Fruit fly (Drosophila melanogaster) whole organism, embryonic: ENCODE measurements around the gene CG6766.

Source experiments
- Bgb ChIP-seq: fragments of 200-800 bp; sonication (Bioruptor generic); IDR thresholded peaks from 2 replicates; pipeline ENCODE4 v1.3.6; 2022; ENCODE audit warnings: missing biosample characterization, missing genetic modification characterization; ENCODE audit not compliant: partially characterized antibody
- CG10267 ChIP-seq: fragments of 200-800 bp; sonication (Bioruptor generic); optimal IDR thresholded peaks from 2 replicates; lab custom pipeline; 2018; ENCODE audit warnings: missing biosample characterization, mild to moderate bottlenecking, missing genetic modification characterization, moderate library complexity
- CG10565 ChIP-seq: fragments of 200-800 bp; sonication (Bioruptor generic); optimal IDR thresholded peaks from 3 replicates; lab custom pipeline; 2016; ENCODE audit warnings: missing biosample characterization, mild to moderate bottlenecking, missing genetic modification characterization
- CG10959 ChIP-seq: fragments of 200-800 bp; sonication (Bioruptor generic); IDR thresholded peaks from 2 replicates; pipeline ENCODE4 v1.3.6; 2022; ENCODE audit warnings: missing biosample characterization, missing genetic modification characterization
- CG10979 ChIP-seq: fragments of 200-800 bp; sonication (Bioruptor generic); optimal IDR thresholded peaks from 2 replicates; lab custom pipeline; 2018; ENCODE audit warnings: missing biosample characterization, mild to moderate bottlenecking, missing genetic modification characterization, moderate library complexity
- CG11085 ChIP-seq: fragments of 200-800 bp; sonication (Bioruptor generic); IDR thresholded peaks from 2 replicates; pipeline ENCODE4 v1.3.6; 2022; ENCODE audit warnings: missing biosample characterization, missing genetic modification characterization
- CG12942 ChIP-seq: fragments of 200-800 bp; sonication (Bioruptor generic); optimal IDR thresholded peaks from 3 replicates; lab custom pipeline; 2016; ENCODE audit warnings: missing biosample characterization, missing genetic modification characterization
- CG13287 ChIP-seq: fragments of 200-800 bp; sonication (Bioruptor generic); IDR thresholded peaks from 2 replicates; pipeline ENCODE4 v1.3.6; 2022; ENCODE audit warnings: missing biosample characterization, missing genetic modification characterization; ENCODE audit not compliant: partially characterized antibody
- CG14710 ChIP-seq: fragments of 200-800 bp; sonication (Bioruptor generic); optimal IDR thresholded peaks from 3 replicates; lab custom pipeline; 2019; ENCODE audit warnings: missing biosample characterization, mild to moderate bottlenecking, missing genetic modification characterization, moderate library complexity
- CG15601 ChIP-seq: fragments of 200-800 bp; sonication (Bioruptor generic); optimal IDR thresholded peaks from 3 replicates; lab custom pipeline; 2019; ENCODE audit warnings: missing biosample characterization, mild to moderate bottlenecking, missing genetic modification characterization, moderate library complexity
- CG2116 ChIP-seq: fragments of 200-800 bp; sonication (Bioruptor generic); optimal IDR thresholded peaks from 3 replicates; lab custom pipeline; 2018; ENCODE audit warnings: missing biosample characterization, mild to moderate bottlenecking, missing genetic modification characterization
- CG30403 ChIP-seq: fragments of 200-800 bp; sonication (Bioruptor generic); optimal IDR thresholded peaks from 3 replicates; lab custom pipeline; 2016; ENCODE audit warnings: missing biosample characterization, missing genetic modification characterization
- CG5180 ChIP-seq: fragments of 200-800 bp; sonication (Bioruptor generic); optimal IDR thresholded peaks from 3 replicates; lab custom pipeline; 2017; ENCODE audit warnings: missing biosample characterization, missing genetic modification characterization, mild to moderate bottlenecking, moderate library complexity, missing genetic modification reagents
- CG6254 ChIP-seq: fragments of 200-800 bp; sonication (Bioruptor generic); optimal IDR thresholded peaks from 3 replicates; lab custom pipeline; 2017; ENCODE audit warnings: mild to moderate bottlenecking, missing biosample characterization, missing genetic modification reagents, missing genetic modification characterization
- CG6654 ChIP-seq: fragments of 200-800 bp; sonication (Bioruptor generic); optimal IDR thresholded peaks from 2 replicates; lab custom pipeline; 2017; ENCODE audit warnings: missing biosample characterization, mild to moderate bottlenecking, missing genetic modification characterization
- CG8765 ChIP-seq: fragments of 200-800 bp; sonication (Bioruptor generic); IDR thresholded peaks from 2 replicates; pipeline ENCODE4 v1.3.6; 2022; ENCODE audit warnings: missing biosample characterization, missing genetic modification characterization
- CG9797 ChIP-seq: fragments of 200-800 bp; sonication (Bioruptor generic); optimal IDR thresholded peaks from 3 replicates; lab custom pipeline; 2018; ENCODE audit warnings: missing biosample characterization, mild to moderate bottlenecking, missing genetic modification characterization
- CkIIα-i1 ChIP-seq: fragments of 200-800 bp; sonication (Bioruptor generic); IDR thresholded peaks from 2 replicates; pipeline ENCODE4 v1.3.6; 2022; ENCODE audit warnings: missing biosample characterization, missing genetic modification characterization
- Dll ChIP-seq: fragments of 200-800 bp; sonication (Bioruptor generic); IDR thresholded peaks from 4 replicates; pipeline ENCODE4 v1.3.6; 2022; ENCODE audit warnings: missing biosample characterization, missing genetic modification characterization; ENCODE audit not compliant: partially characterized antibody
- Dp ChIP-seq: fragments of 200-800 bp; sonication (Bioruptor generic); optimal IDR thresholded peaks from 2 replicates; lab custom pipeline; 2018; ENCODE audit warnings: missing biosample characterization, mild to moderate bottlenecking, missing genetic modification characterization, moderate library complexity
- Fer3 ChIP-seq: fragments of 200-800 bp; sonication (Bioruptor generic); optimal IDR thresholded peaks from 2 replicates; lab custom pipeline; 2018; ENCODE audit warnings: missing biosample characterization, mild to moderate bottlenecking, missing genetic modification characterization, moderate library complexity
- H15 ChIP-seq: fragments of 200-800 bp; sonication (Bioruptor generic); IDR thresholded peaks from 3 replicates; pipeline ENCODE4 v1.3.6; 2022; ENCODE audit warnings: missing biosample characterization, missing genetic modification characterization
- MBD-R2 ChIP-seq: fragments of 200-800 bp; sonication (Bioruptor generic); IDR thresholded peaks from 2 replicates; pipeline ENCODE4 v1.3.6; 2022; ENCODE audit warnings: missing biosample characterization, missing genetic modification characterization
- MESR4 ChIP-seq: fragments of 200-800 bp; sonication (Bioruptor generic); optimal IDR thresholded peaks from 2 replicates; lab custom pipeline; 2018; ENCODE audit warnings: missing biosample characterization, mild to moderate bottlenecking, missing genetic modification characterization, moderate library complexity
- Myb ChIP-seq: fragments of 200-800 bp; sonication (Bioruptor generic); optimal IDR thresholded peaks from 2 replicates; lab custom pipeline; 2016; ENCODE audit warnings: missing biosample characterization, missing genetic modification characterization
- Oli ChIP-seq: fragments of 200-800 bp; sonication (Bioruptor generic); optimal IDR thresholded peaks from 2 replicates; lab custom pipeline; 2018; ENCODE audit warnings: missing biosample characterization, mild to moderate bottlenecking, missing genetic modification characterization, moderate library complexity
- Sox100B ChIP-seq: fragments of 200-800 bp; sonication (Bioruptor generic); optimal IDR thresholded peaks from 3 replicates; lab custom pipeline; 2018; ENCODE audit warnings: missing biosample characterization, mild to moderate bottlenecking, missing genetic modification characterization
- Stat92E ChIP-seq, 3 experiments: fragments of >200 bp in 2 of 3; fragments of 200-800 bp in 1 of 3; sonication (Bioruptor generic) in 1 of 3; optimal IDR thresholded peaks; 2 replicates each; lab custom pipeline; 2017 to 2019; ENCODE audit warnings: missing biosample characterization in 3 of 3, missing genetic modification characterization in 3 of 3, mild to moderate bottlenecking in 1 of 3, moderate library complexity in 1 of 3
- Vsx1 ChIP-seq: fragments of 200-800 bp; sonication (Bioruptor generic); optimal IDR thresholded peaks from 2 replicates; lab custom pipeline; 2017; ENCODE audit warnings: missing biosample characterization, mild to moderate bottlenecking, missing genetic modification characterization, missing genetic modification reagents
- Xbp1 ChIP-seq: fragments of 200-800 bp; sonication (Bioruptor generic); optimal IDR thresholded peaks from 3 replicates; lab custom pipeline; 2016; ENCODE audit warnings: missing biosample characterization, mild to moderate bottlenecking, missing genetic modification characterization
- YL-1 ChIP-seq: fragments of 200-800 bp; sonication (Bioruptor generic); optimal IDR thresholded peaks from 3 replicates; lab custom pipeline; 2017; ENCODE audit warnings: missing biosample characterization, mild to moderate bottlenecking, missing genetic modification characterization
- cas ChIP-seq: fragments of 200-800 bp; sonication (Bioruptor generic); IDR thresholded peaks from 2 replicates; pipeline ENCODE4 v1.3.6; 2022; ENCODE audit warnings: missing biosample characterization, missing genetic modification characterization
- chn ChIP-seq: fragments of 200-800 bp; sonication (Bioruptor generic); optimal IDR thresholded peaks from 2 replicates; lab custom pipeline; 2016; ENCODE audit warnings: missing biosample characterization, missing genetic modification characterization
- corto ChIP-seq: fragments of 200-800 bp; sonication (Bioruptor generic); optimal IDR thresholded peaks from 2 replicates; lab custom pipeline; 2016; ENCODE audit warnings: missing biosample characterization, mild to moderate bottlenecking, missing genetic modification characterization, moderate library complexity
- crp ChIP-seq, 2 experiments: fragments of 200-800 bp; sonication (Bioruptor generic); optimal IDR thresholded peaks; 2 replicates in 1 of 2; 3 replicates in 1 of 2; lab custom pipeline; 2017; ENCODE audit warnings: missing biosample characterization in 2 of 2, missing genetic modification characterization in 2 of 2, mild to moderate bottlenecking in 1 of 2, moderate library complexity in 1 of 2
- eve ChIP-seq, 2 experiments: fragments of >200 bp; optimal IDR thresholded peaks; 2 replicates each; lab custom pipeline; 2017; ENCODE audit warnings: missing biosample characterization in 2 of 2, missing genetic modification characterization in 2 of 2
- gcm ChIP-seq: fragments of 200-800 bp; sonication (Bioruptor generic); optimal IDR thresholded peaks from 2 replicates; lab custom pipeline; 2019; ENCODE audit warnings: missing biosample characterization, mild to moderate bottlenecking, missing genetic modification characterization, moderate library complexity
- gfzf ChIP-seq: fragments of 200-800 bp; sonication (Bioruptor generic); optimal IDR thresholded peaks from 2 replicates; lab custom pipeline; 2016; ENCODE audit warnings: missing biosample characterization, mild to moderate bottlenecking, missing genetic modification characterization, moderate library complexity
- hkb ChIP-seq, 2 experiments: fragments of 200-800 bp in 1 of 2; fragments of >200 bp in 1 of 2; sonication (Bioruptor generic) in 1 of 2; IDR thresholded peaks in 1 of 2; optimal IDR thresholded peaks in 1 of 2; 2 replicates each; pipeline versions ENCODE4 v1.3.6 to Lab custom; 2017 to 2022; ENCODE audit warnings: missing biosample characterization in 1 of 2, missing genetic modification characterization in 1 of 2
- ken ChIP-seq: fragments of 200-800 bp; sonication (Bioruptor generic); IDR thresholded peaks from 3 replicates; pipeline ENCODE4 v1.3.6; 2022; ENCODE audit warnings: missing biosample characterization, missing genetic modification characterization
- knrl ChIP-seq: fragments of 200-800 bp; sonication (Bioruptor generic); IDR thresholded peaks from 3 replicates; pipeline ENCODE4 v1.3.6; 2022; ENCODE audit warnings: missing biosample characterization, missing genetic modification characterization; ENCODE audit not compliant: partially characterized antibody
- pita ChIP-seq: fragments of 200-800 bp; sonication (Bioruptor generic); optimal IDR thresholded peaks from 2 replicates; lab custom pipeline; 2017; ENCODE audit warnings: missing biosample characterization, mild to moderate bottlenecking, missing genetic modification characterization
- pzg ChIP-seq: fragments of 200-800 bp; sonication (Bioruptor generic); optimal IDR thresholded peaks from 3 replicates; lab custom pipeline; 2018; ENCODE audit warnings: missing biosample characterization, mild to moderate bottlenecking, missing genetic modification characterization, moderate library complexity
- sisA ChIP-seq: fragments of 200-800 bp; sonication (Bioruptor generic); IDR thresholded peaks from 2 replicates; pipeline ENCODE4 v1.3.6; 2022; ENCODE audit warnings: missing biosample characterization, missing genetic modification characterization
- sr ChIP-seq: fragments of 200-800 bp; sonication (Bioruptor generic); IDR thresholded peaks from 3 replicates; pipeline ENCODE4 v1.3.6; 2022; ENCODE audit warnings: missing biosample characterization, missing genetic modification characterization
- stwl ChIP-seq: fragments of 200-800 bp; sonication (Bioruptor generic); optimal IDR thresholded peaks from 3 replicates; lab custom pipeline; 2018; ENCODE audit warnings: missing biosample characterization, mild to moderate bottlenecking, missing genetic modification characterization, moderate library complexity
- vnd ChIP-seq: fragments of 200-800 bp; sonication (Bioruptor generic); IDR thresholded peaks from 3 replicates; pipeline ENCODE4 v1.3.6; 2022; ENCODE audit warnings: missing biosample characterization, missing genetic modification characterization; ENCODE audit not compliant: partially characterized antibody
- zfh1 ChIP-seq: fragments of 200-800 bp; sonication (Bioruptor generic); IDR thresholded peaks from 3 replicates; pipeline ENCODE4 v1.3.6; 2022; ENCODE audit warnings: missing biosample characterization, missing genetic modification characterization

The CG6766 gene

DNA sequence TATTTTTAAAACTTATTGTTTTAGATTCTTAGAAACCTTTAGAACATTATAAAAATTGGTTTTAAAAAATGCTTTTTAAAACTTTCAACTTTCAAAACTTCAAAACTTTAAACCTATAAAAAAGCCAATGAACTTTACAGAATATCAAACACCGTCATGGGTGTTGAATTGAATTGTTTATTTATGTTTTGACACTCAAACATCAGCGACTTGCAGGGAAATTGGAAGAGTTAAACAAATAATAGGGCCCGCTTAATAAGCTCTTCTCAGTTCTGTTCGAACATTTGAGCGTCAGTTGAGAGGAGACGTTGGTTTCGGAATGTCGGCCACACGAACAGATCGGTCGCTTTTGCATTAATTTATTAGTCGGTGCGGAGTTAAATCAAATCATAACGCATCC is 8.6 kb upstream of the CG6766 start, which contains the start of gene PLCXD (continued):
- TF ChIP-seq CG6254 (GFP tag; lab: Kevin White, UChicago) (no peak), Stat92E (GFP tag; optimal IDR thresholded peaks at IDR 0.05; lab: Kevin White, UChicago) (no peak), zfh1 (no peak), hkb (optimal IDR thresholded peaks at IDR 0.05; lab: Kevin White, UChicago) (no peak), hkb (GFP tag; IDR thresholded peaks at IDR 0.05; lab: Robert Waterston, UW) (peak; percentile 37; the same call in 1 of the 2 replicates), CG12942 (GFP tag; lab: Kevin White, UChicago) (no peak), CG8765 (no peak), ken (GFP tag; lab: Robert Waterston, UW) (no peak), Oli (tag; lab: Kevin White, UChicago) (no peak), gcm (no peak), Fer3 (peak; percentile 8), Sox100B (GFP tag; lab: Kevin White, UChicago) (peak; percentile 55)

DNA sequence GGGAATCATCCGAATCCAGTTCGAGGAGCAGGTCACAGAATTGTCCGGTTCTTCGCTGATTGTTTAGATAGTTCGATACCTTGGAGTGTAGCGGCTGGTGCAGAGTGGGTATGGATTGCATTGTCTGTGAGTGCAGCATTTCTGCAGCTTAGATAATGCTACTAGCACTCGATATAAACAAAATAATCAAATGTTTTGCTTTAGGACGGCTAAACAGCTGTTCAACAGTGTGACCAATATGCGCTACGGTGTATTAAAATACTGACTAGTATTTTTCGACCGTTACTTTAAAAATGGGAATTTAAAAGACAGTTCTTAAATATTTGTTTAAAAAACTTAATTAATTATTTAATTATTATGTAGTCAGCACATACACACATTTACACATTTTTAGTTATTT is 8.2 kb upstream of the CG6766 start, which contains the start of gene Plzf:
Plzf (minus strand) TSS at position 196 of the 400 bp plus-strand sequence.
- no peak for TF ChIP-seq Xbp1
- TF ChIP-seq Vsx1 (GFP tag; lab: Kevin White, UChicago) = no peak
- peak; percentile 18 for TF ChIP-seq CG10267
- peak; percentile 22 for TF ChIP-seq MESR4 (GFP tag; lab: Kevin White, UChicago)
- no peak for TF ChIP-seq vnd (GFP tag; lab: Robert Waterston, UW)
- TF ChIP-seq corto (GFP tag; lab: Kevin White, UChicago) = no peak
- no peak for TF ChIP-seq CG15601 (tag; lab: Kevin White, UChicago)
- peak; percentile 14 for TF ChIP-seq YL-1 (GFP tag; lab: Kevin White, UChicago)
- TF ChIP-seq CG2116 (GFP tag; lab: Kevin White, UChicago) = peak; percentile 1
- TF ChIP-seq stwl (tag; lab: Kevin White, UChicago) = peak; percentile 35
- TF ChIP-seq CkIIα-i1 (GFP tag; lab: Robert Waterston, UW) = no peak
- TF ChIP-seq sr = no peak
- no peak for TF ChIP-seq CG5180
- TF ChIP-seq CG10565 (GFP tag; lab: Kevin White, UChicago) = no peak
- TF ChIP-seq pzg (GFP tag; lab: Kevin White, UChicago) = peak; percentile 43
- peak; percentile 66; the same call in 1 of the 2 replicates for TF ChIP-seq MBD-R2 (GFP tag; lab: Robert Waterston, UW)
- no peak for TF ChIP-seq CG10979
- TF ChIP-seq Myb (GFP tag; lab: Kevin White, UChicago) = peak; percentile 85
- peak; percentile 57 for TF ChIP-seq gfzf (GFP tag; lab: Kevin White, UChicago)
- TF ChIP-seq Bgb = 0 out of 2 replicates have a peak, but pooled peaks have one; percentile 15
- peak; percentile 47 for TF ChIP-seq CG13287 (GFP tag; lab: Robert Waterston, UW)
- peak; percentile 59 to 91 for TF ChIP-seq crp (GFP tag; optimal IDR thresholded peaks at IDR 0.05; lab: Kevin White, UChicago)
- TF ChIP-seq CG30403 (GFP tag; lab: Kevin White, UChicago) = no peak
- TF ChIP-seq CG11085 = no peak
- TF ChIP-seq knrl (GFP tag; lab: Robert Waterston, UW) = no peak
- TF ChIP-seq H15 = no peak
- no peak for TF ChIP-seq cas
- peak; percentile 19; the same call in 1 of the 4 replicates for TF ChIP-seq Dll (GFP tag; lab: Robert Waterston, UW)
- no peak for TF ChIP-seq CG6654
- peak; percentile 35 for TF ChIP-seq Dp (GFP tag; lab: Kevin White, UChicago)
- TF ChIP-seq CG14710 (tag; lab: Kevin White, UChicago) = peak; percentile 36
- no peak for TF ChIP-seq CG10959 (GFP tag; lab: Robert Waterston, UW)
- no peak for TF ChIP-seq sisA (GFP tag; lab: Robert Waterston, UW)
- TF ChIP-seq eve (GFP tag; optimal IDR thresholded peaks at IDR 0.05; lab: Kevin White, UChicago) = no peak
- no peak for TF ChIP-seq chn (GFP tag; lab: Kevin White, UChicago)
- TF ChIP-seq CG9797 (GFP tag; lab: Kevin White, UChicago) = peak; percentile 66
- TF ChIP-seq pita (GFP tag; lab: Kevin White, UChicago) = no peak
